Fruit fly (Drosophila melanogaster) whole organism, embryonic: Measurements from ENCODE around the gene Obp99b.

Source experiments
- ATbp ChIP-seq: fragments of 200-800 bp; sonication (Bioruptor generic); optimal IDR thresholded peaks from 2 replicates; lab custom pipeline; 2017; ENCODE audit warnings: missing biosample characterization, mild to moderate bottlenecking, missing genetic modification characterization, missing genetic modification reagents
- Atf6 ChIP-seq: fragments of 200-800 bp; sonication (Bioruptor generic); IDR thresholded peaks from 2 replicates; pipeline ENCODE4 v1.3.6; 2022; ENCODE audit warnings: missing biosample characterization, missing genetic modification characterization
- Bgb ChIP-seq: fragments of 200-800 bp; sonication (Bioruptor generic); IDR thresholded peaks from 2 replicates; pipeline ENCODE4 v1.3.6; 2022; ENCODE audit warnings: missing biosample characterization, missing genetic modification characterization; ENCODE audit not compliant: partially characterized antibody
- Blimp-1 ChIP-seq: fragments of 200-800 bp; sonication (Bioruptor generic); optimal IDR thresholded peaks from 3 replicates; lab custom pipeline; 2018; ENCODE audit warnings: missing biosample characterization, missing genetic modification characterization, mild to moderate bottlenecking, moderate library complexity, missing genetic modification reagents
- CG10431 ChIP-seq: fragments of 200-800 bp; sonication (Bioruptor generic); optimal IDR thresholded peaks from 3 replicates; lab custom pipeline; 2018; ENCODE audit warnings: missing biosample characterization, mild to moderate bottlenecking, missing genetic modification characterization
- CG15514 ChIP-seq: fragments of 200-800 bp; sonication (Bioruptor generic); optimal IDR thresholded peaks from 3 replicates; lab custom pipeline; 2017; ENCODE audit warnings: missing biosample characterization, missing genetic modification characterization, mild to moderate bottlenecking, moderate library complexity, missing genetic modification reagents
- CG1602 ChIP-seq: fragments of 200-800 bp; sonication (Bioruptor generic); optimal IDR thresholded peaks from 3 replicates; lab custom pipeline; 2016; ENCODE audit warnings: missing biosample characterization, missing genetic modification characterization
- CG1603 ChIP-seq: fragments of 200-800 bp; sonication (Bioruptor generic); optimal IDR thresholded peaks from 2 replicates; lab custom pipeline; 2019; ENCODE audit warnings: missing biosample characterization, mild to moderate bottlenecking, missing genetic modification characterization, moderate library complexity
- CG18011 ChIP-seq: fragments of 200-800 bp; sonication (Bioruptor generic); optimal IDR thresholded peaks from 2 replicates; lab custom pipeline; 2017; ENCODE audit warnings: missing biosample characterization, missing genetic modification characterization, mild to moderate bottlenecking, moderate library complexity, missing genotype
- CG3065 ChIP-seq: fragments of 200-800 bp; sonication (Bioruptor generic); optimal IDR thresholded peaks from 2 replicates; lab custom pipeline; 2016; ENCODE audit warnings: missing biosample characterization, missing genetic modification characterization
- CG31441 ChIP-seq: fragments of 200-800 bp; sonication (Bioruptor generic); IDR thresholded peaks from 2 replicates; pipeline ENCODE4 v1.3.6; 2022; ENCODE audit warnings: missing biosample characterization, missing genetic modification characterization
- CG4328 ChIP-seq: fragments of 200-800 bp; sonication (Bioruptor generic); optimal IDR thresholded peaks from 3 replicates; lab custom pipeline; 2017; ENCODE audit warnings: missing biosample characterization, missing genetic modification reagents, missing genetic modification characterization
- CG5180 ChIP-seq: fragments of 200-800 bp; sonication (Bioruptor generic); optimal IDR thresholded peaks from 3 replicates; lab custom pipeline; 2017; ENCODE audit warnings: missing biosample characterization, missing genetic modification characterization, mild to moderate bottlenecking, moderate library complexity, missing genetic modification reagents
- CG5953 ChIP-seq: fragments of 200-800 bp; sonication (Bioruptor generic); IDR thresholded peaks from 2 replicates; pipeline ENCODE4 v1.3.6; 2022; ENCODE audit warnings: missing biosample characterization, missing genetic modification characterization
- CG6765 ChIP-seq: fragments of 200-800 bp; sonication (Bioruptor generic); optimal IDR thresholded peaks from 3 replicates; lab custom pipeline; 2017; ENCODE audit warnings: missing biosample characterization, mild to moderate bottlenecking, missing genetic modification characterization
- CG8944 ChIP-seq: fragments of 200-800 bp; sonication (Bioruptor generic); optimal IDR thresholded peaks from 3 replicates; lab custom pipeline; 2016; ENCODE audit warnings: missing biosample characterization, missing genetic modification characterization
- CkIIα-i1 ChIP-seq: fragments of 200-800 bp; sonication (Bioruptor generic); IDR thresholded peaks from 2 replicates; pipeline ENCODE4 v1.3.6; 2022; ENCODE audit warnings: missing biosample characterization, missing genetic modification characterization
- Ets97D ChIP-seq: fragments of 200-800 bp; sonication (Bioruptor generic); optimal IDR thresholded peaks from 3 replicates; lab custom pipeline; 2016; ENCODE audit warnings: missing biosample characterization, missing genetic modification characterization
- Fer1 ChIP-seq: fragments of 200-800 bp; sonication (Bioruptor generic); optimal IDR thresholded peaks from 2 replicates; lab custom pipeline; 2017; ENCODE audit warnings: missing biosample characterization, mild to moderate bottlenecking, missing genetic modification characterization
- H2.0 ChIP-seq: fragments of 200-800 bp; sonication (Bioruptor generic); IDR thresholded peaks from 2 replicates; pipeline ENCODE4 v1.3.6; 2022; ENCODE audit warnings: missing biosample characterization, missing genetic modification characterization
- HHEX ChIP-seq: fragments of 200-800 bp; sonication (Bioruptor generic); optimal IDR thresholded peaks from 3 replicates; lab custom pipeline; 2017; ENCODE audit warnings: missing biosample characterization, mild to moderate bottlenecking, missing genetic modification characterization, missing genetic modification reagents
- HLH54F ChIP-seq: fragments of 200-800 bp; sonication (Bioruptor generic); optimal IDR thresholded peaks from 3 replicates; lab custom pipeline; 2016; ENCODE audit warnings: missing biosample characterization, missing genetic modification characterization
- Hr39 ChIP-seq: fragments of >200 bp; optimal IDR thresholded peaks from 2 replicates; lab custom pipeline; 2017
- Hr51 ChIP-seq, 2 experiments: fragments of 200-800 bp; sonication (Bioruptor generic); optimal IDR thresholded peaks; 2 replicates in 1 of 2; 3 replicates in 1 of 2; lab custom pipeline; 2016 to 2018; ENCODE audit warnings: missing biosample characterization in 2 of 2, missing genetic modification characterization in 2 of 2, mild to moderate bottlenecking in 1 of 2, moderate library complexity in 1 of 2
- NFAT ChIP-seq: fragments of 200-800 bp; sonication (Bioruptor generic); IDR thresholded peaks from 2 replicates; pipeline ENCODE4 v1.3.6; 2022; ENCODE audit warnings: missing biosample characterization, missing genetic modification characterization
- Sry-β ChIP-seq: fragments of 200-800 bp; sonication (Bioruptor generic); optimal IDR thresholded peaks from 2 replicates; lab custom pipeline; 2018; ENCODE audit warnings: missing biosample characterization, mild to moderate bottlenecking, missing genetic modification characterization, moderate library complexity
- Usf ChIP-seq: fragments of 200-800 bp; sonication (Bioruptor generic); optimal IDR thresholded peaks from 2 replicates; lab custom pipeline; 2017; ENCODE audit warnings: missing genotype, missing biosample characterization, missing genetic modification characterization
- ash1 ChIP-seq: fragments of 200-800 bp; sonication (Bioruptor generic); optimal IDR thresholded peaks from 2 replicates; lab custom pipeline; 2018; ENCODE audit warnings: missing biosample characterization, mild to moderate bottlenecking, missing genetic modification characterization
- az2 ChIP-seq: fragments of 200-800 bp; sonication (Bioruptor generic); optimal IDR thresholded peaks from 3 replicates; lab custom pipeline; 2016; ENCODE audit warnings: missing biosample characterization, missing genetic modification characterization
- bbx ChIP-seq: fragments of 200-800 bp; sonication (Bioruptor generic); IDR thresholded peaks from 2 replicates; pipeline ENCODE4 v1.3.6; 2022; ENCODE audit warnings: missing biosample characterization, missing genetic modification characterization; ENCODE audit not compliant: partially characterized antibody
- cad ChIP-seq: fragments of >200 bp; optimal IDR thresholded peaks from 2 replicates; lab custom pipeline; 2017; ENCODE audit warnings: missing biosample characterization, missing genetic modification characterization
- dm ChIP-seq: fragments of 200-800 bp; sonication (Bioruptor generic); optimal IDR thresholded peaks from 3 replicates; lab custom pipeline; 2016; ENCODE audit warnings: missing biosample characterization, missing genetic modification characterization
- esg ChIP-seq: fragments of 200-800 bp; sonication (Bioruptor generic); conservative IDR thresholded peaks from 2 replicates; pipeline ENCODE4 v1.3.6; 2022; ENCODE audit warnings: missing biosample characterization, missing genetic modification characterization
- ftz-f1 ChIP-seq: fragments of 200-800 bp; sonication (Bioruptor generic); optimal IDR thresholded peaks from 2 replicates; lab custom pipeline; 2016; ENCODE audit warnings: missing biosample characterization, missing genetic modification characterization
- ham ChIP-seq: fragments of 200-800 bp; sonication (Bioruptor generic); IDR thresholded peaks from 2 replicates; pipeline ENCODE4 v1.3.6; 2022; ENCODE audit warnings: missing biosample characterization, missing genetic modification characterization
- ind ChIP-seq: fragments of 200-800 bp; sonication (Bioruptor generic); optimal IDR thresholded peaks from 3 replicates; lab custom pipeline; 2016; ENCODE audit warnings: missing biosample characterization, missing genetic modification characterization
- lola ChIP-seq, 3 experiments: fragments of >200 bp in 2 of 3; fragments of 200-800 bp in 1 of 3; sonication (Bioruptor generic) in 1 of 3; optimal IDR thresholded peaks; 2 replicates each; lab custom pipeline; 2017 to 2019; ENCODE audit warnings: missing biosample characterization in 3 of 3, missing genetic modification characterization in 3 of 3, mild to moderate bottlenecking in 1 of 3, moderate library complexity in 1 of 3
- mam ChIP-seq: fragments of 200-800 bp; sonication (Bioruptor generic); optimal IDR thresholded peaks from 3 replicates; lab custom pipeline; 2016; ENCODE audit warnings: missing biosample characterization, missing genetic modification characterization
- mld ChIP-seq: fragments of 200-800 bp; sonication (Bioruptor generic); IDR thresholded peaks from 3 replicates; pipeline ENCODE4 v1.3.6; 2022; ENCODE audit warnings: missing biosample characterization, missing genetic modification characterization; ENCODE audit not compliant: partially characterized antibody
- pb ChIP-seq: fragments of 200-800 bp; sonication (Bioruptor generic); optimal IDR thresholded peaks from 3 replicates; lab custom pipeline; 2016; ENCODE audit warnings: missing biosample characterization, missing genetic modification characterization
- psq ChIP-seq: fragments of 200-800 bp; sonication (Bioruptor generic); optimal IDR thresholded peaks from 2 replicates; lab custom pipeline; 2017; ENCODE audit warnings: missing biosample characterization, missing genetic modification characterization
- repo ChIP-seq: fragments of 200-800 bp; sonication (Bioruptor generic); optimal IDR thresholded peaks from 2 replicates; lab custom pipeline; 2016; ENCODE audit warnings: missing biosample characterization, missing genetic modification characterization
- row ChIP-seq: fragments of 200-800 bp; sonication (Bioruptor generic); IDR thresholded peaks from 3 replicates; pipeline ENCODE4 v1.3.6; 2022; ENCODE audit warnings: missing biosample characterization, missing genetic modification characterization
- run ChIP-seq: fragments of 200-800 bp; sonication (Bioruptor generic); optimal IDR thresholded peaks from 3 replicates; lab custom pipeline; 2018; ENCODE audit warnings: missing biosample characterization, mild to moderate bottlenecking, missing genetic modification characterization
- so ChIP-seq: fragments of 200-800 bp; sonication (Bioruptor generic); IDR thresholded peaks from 3 replicates; pipeline ENCODE4 v1.3.6; 2022; ENCODE audit warnings: missing biosample characterization, missing genetic modification characterization
- twi ChIP-seq: fragments of 200-800 bp; optimal IDR thresholded peaks from 2 replicates; lab custom pipeline; 2019; ENCODE audit warnings: missing biosample characterization, mild to moderate bottlenecking, missing genetic modification characterization, moderate library complexity
- wdn ChIP-seq: fragments of 200-800 bp; sonication (Bioruptor generic); IDR thresholded peaks from 2 replicates; pipeline ENCODE4 v1.3.6; 2022; ENCODE audit warnings: missing biosample characterization, missing genetic modification characterization
- yki ChIP-seq: fragments of >200 bp; optimal IDR thresholded peaks from 3 replicates; lab custom pipeline; 2018
- zen2 ChIP-seq: fragments of 200-800 bp; sonication (Bioruptor generic); IDR thresholded peaks from 3 replicates; pipeline ENCODE4 v1.3.6; 2022; ENCODE audit warnings: missing biosample characterization, missing genetic modification characterization; ENCODE audit not compliant: partially characterized antibody
- zfh1 ChIP-seq: fragments of 200-800 bp; sonication (Bioruptor generic); IDR thresholded peaks from 3 replicates; pipeline ENCODE4 v1.3.6; 2022; ENCODE audit warnings: missing biosample characterization, missing genetic modification characterization

Gene Obp99b

DNA sequence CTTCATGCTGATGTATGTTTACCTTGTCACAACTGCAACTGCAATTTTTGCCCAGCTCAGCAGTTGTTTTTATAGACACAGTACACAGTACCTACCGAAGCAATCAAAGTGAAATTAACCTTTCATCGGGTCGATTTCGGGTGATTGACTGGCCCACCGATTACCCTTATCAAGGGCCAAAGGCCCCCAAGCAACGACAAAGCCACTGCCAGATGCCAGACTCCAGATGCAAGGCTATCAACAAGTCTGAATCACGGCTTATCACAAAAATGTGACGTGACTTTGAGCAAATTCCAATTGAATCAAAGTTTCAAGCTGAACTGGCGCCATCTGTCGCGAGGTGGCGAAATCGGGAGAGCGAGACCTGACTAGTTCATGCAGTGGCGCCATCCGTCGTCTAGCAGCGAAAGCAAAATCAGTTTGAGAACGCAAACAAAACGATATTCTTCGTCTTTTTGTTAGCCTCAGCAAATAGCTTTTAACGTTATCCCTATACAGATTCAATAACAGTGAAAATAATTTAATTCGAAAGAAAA, at the start of gene Obp99b (continued):
- peak; percentile 91 for TF ChIP-seq CG1603
- TF ChIP-seq CG15514 (GFP tag; lab: Kevin White, UChicago), result peak; percentile 67
- peak; percentile 57; the same call in 2 of the 3 replicates for TF ChIP-seq so
- peak; percentile 87 for TF ChIP-seq HHEX
- TF ChIP-seq CG5953, result peak; percentile 74; the same call in 1 of the 2 replicates
- TF ChIP-seq Hr51 (GFP tag; optimal IDR thresholded peaks at IDR 0.05; lab: Kevin White, UChicago), result peak; percentile 42 to 66
- peak; percentile 50; the same call in 1 of the 2 replicates for TF ChIP-seq Atf6
- TF ChIP-seq Bgb (GFP tag; lab: Robert Waterston, UW), result no peak
- TF ChIP-seq Usf, result peak; percentile 23
- TF ChIP-seq ham (GFP tag; lab: Robert Waterston, UW), result no peak; the same call in 1 of the 2 replicates
- no peak for TF ChIP-seq Fer1 (GFP tag; lab: Kevin White, UChicago)
- peak; percentile 75 for TF ChIP-seq repo (GFP tag; lab: Kevin White, UChicago)
- TF ChIP-seq HLH54F (GFP tag; lab: Kevin White, UChicago), result peak; percentile 14
- peak; percentile 62 for TF ChIP-seq CG18011
- TF ChIP-seq CkIIα-i1 (GFP tag; lab: Robert Waterston, UW), result 0 out of 2 replicates have a peak, but pooled peaks have one; percentile 18
- peak; percentile 62 for TF ChIP-seq CG5180 (GFP tag; lab: Kevin White, UChicago)
- peak; percentile 48 for TF ChIP-seq Blimp-1 (GFP tag; lab: Kevin White, UChicago)
- peak; percentile 45 for TF ChIP-seq mam (GFP tag; lab: Kevin White, UChicago)
- 0 out of 2 replicates have a peak, but pooled peaks have one; percentile 46 for TF ChIP-seq wdn (GFP tag; lab: Robert Waterston, UW)
- TF ChIP-seq CG1602 (GFP tag; lab: Kevin White, UChicago), result peak; percentile 50
- TF ChIP-seq lola (GFP tag; optimal IDR thresholded peaks at IDR 0.05; lab: Kevin White, UChicago), result peak in 1 of 3 experiments; percentile 23
- peak; percentile 29; the same call in 1 of the 3 replicates for TF ChIP-seq row
- TF ChIP-seq az2, result peak; percentile 85
- peak; percentile 50 for TF ChIP-seq esg (GFP tag; lab: Robert Waterston, UW)
- TF ChIP-seq mld (GFP tag; lab: Robert Waterston, UW), result no peak
- TF ChIP-seq zen2 (GFP tag; lab: Robert Waterston, UW), result no peak
- peak; percentile 42 for TF ChIP-seq CG3065 (GFP tag; lab: Kevin White, UChicago)
- peak; percentile 74 for TF ChIP-seq CG8944 (GFP tag; lab: Kevin White, UChicago)
- TF ChIP-seq ftz-f1 (GFP tag; lab: Kevin White, UChicago), result peak; percentile 5
- peak; percentile 90 for TF ChIP-seq NFAT (GFP tag; lab: Robert Waterston, UW)
- TF ChIP-seq CG6765 (GFP tag; lab: Kevin White, UChicago), result peak; percentile 70
- TF ChIP-seq cad, result no peak
- peak; percentile 94 for TF ChIP-seq pb (GFP tag; lab: Kevin White, UChicago)
- TF ChIP-seq zfh1 (GFP tag; lab: Robert Waterston, UW), result peak; percentile 86
- no peak for TF ChIP-seq Hr39 (lab: Kevin White, UChicago)
- peak; percentile 76 for TF ChIP-seq ind (GFP tag; lab: Kevin White, UChicago)
- TF ChIP-seq CG4328 (GFP tag; lab: Kevin White, UChicago), result peak; percentile 52
- TF ChIP-seq ATbp (GFP tag; lab: Kevin White, UChicago), result peak; percentile 82
- TF ChIP-seq CG10431 (GFP tag; lab: Kevin White, UChicago), result peak; percentile 87
- TF ChIP-seq ash1 (GFP tag; lab: Kevin White, UChicago), result no peak
- peak; percentile 77 for TF ChIP-seq H2.0 (GFP tag; lab: Robert Waterston, UW)
- TF ChIP-seq Sry-β, result peak; percentile 54
- TF ChIP-seq bbx (GFP tag; lab: Robert Waterston, UW), result no peak
- TF ChIP-seq yki, result no peak
- peak; percentile 70 for TF ChIP-seq dm
- TF ChIP-seq twi, result peak; percentile 53
- no peak for TF ChIP-seq psq
- TF ChIP-seq run, result no peak
- no peak for TF ChIP-seq Ets97D (GFP tag; lab: Kevin White, UChicago)
- TF ChIP-seq CG31441 (GFP tag; lab: Robert Waterston, UW), result peak; percentile 53
